Fruit fly (Drosophila melanogaster) whole organism, embryonic: Measurements from ENCODE around the gene lectin-37Da.
A peak's percentile ranks its signal among the peaks of the same experiment; 100 is the strongest.

ENCODE experiments used
- CG10209 ChIP-seq: fragments of 200-800 bp; sonication (Bioruptor generic); optimal IDR thresholded peaks from 3 replicates; lab custom pipeline; 2017; ENCODE audit warnings: missing biosample characterization, mild to moderate bottlenecking, missing genetic modification characterization, missing genetic modification reagents
- CG1024 ChIP-seq: fragments of 200-800 bp; sonication (Bioruptor generic); IDR thresholded peaks from 2 replicates; pipeline ENCODE4 v1.3.6; 2022; ENCODE audit warnings: missing biosample characterization, missing genetic modification characterization
- CG11085 ChIP-seq: fragments of 200-800 bp; sonication (Bioruptor generic); IDR thresholded peaks from 2 replicates; pipeline ENCODE4 v1.3.6; 2022; ENCODE audit warnings: missing biosample characterization, missing genetic modification characterization
- CG12104 ChIP-seq: fragments of 200-800 bp; sonication (Bioruptor generic); optimal IDR thresholded peaks from 3 replicates; lab custom pipeline; 2016; ENCODE audit warnings: missing biosample characterization, missing genetic modification characterization
- CG12299 ChIP-seq: fragments of 200-800 bp; sonication (Bioruptor generic); optimal IDR thresholded peaks from 2 replicates; lab custom pipeline; 2018; ENCODE audit warnings: missing biosample characterization, mild to moderate bottlenecking, missing genetic modification characterization
- CG15601 ChIP-seq: fragments of 200-800 bp; sonication (Bioruptor generic); optimal IDR thresholded peaks from 3 replicates; lab custom pipeline; 2019; ENCODE audit warnings: missing biosample characterization, mild to moderate bottlenecking, missing genetic modification characterization, moderate library complexity
- CG17361 ChIP-seq: fragments of 200-800 bp; sonication (Bioruptor generic); IDR thresholded peaks from 3 replicates; pipeline ENCODE4 v1.3.6; 2022; ENCODE audit warnings: missing biosample characterization, missing genetic modification characterization
- CG17568 ChIP-seq: fragments of 200-800 bp; sonication (Bioruptor generic); optimal IDR thresholded peaks from 2 replicates; lab custom pipeline; 2018; ENCODE audit warnings: missing biosample characterization, mild to moderate bottlenecking, missing genetic modification characterization, moderate library complexity
- CG3065 ChIP-seq: fragments of 200-800 bp; sonication (Bioruptor generic); optimal IDR thresholded peaks from 2 replicates; lab custom pipeline; 2016; ENCODE audit warnings: missing biosample characterization, missing genetic modification characterization
- CG3163 ChIP-seq: fragments of 200-800 bp; sonication (Bioruptor generic); optimal IDR thresholded peaks from 3 replicates; lab custom pipeline; 2016; ENCODE audit warnings: missing biosample characterization, missing genetic modification characterization
- CG33213 ChIP-seq: fragments of 200-800 bp; sonication (Bioruptor generic); optimal IDR thresholded peaks from 3 replicates; lab custom pipeline; 2016; ENCODE audit warnings: missing biosample characterization, missing genetic modification characterization
- CG3847 ChIP-seq: fragments of 200-800 bp; sonication (Bioruptor generic); IDR thresholded peaks from 2 replicates; pipeline ENCODE4 v1.3.6; 2022; ENCODE audit warnings: missing biosample characterization, missing genetic modification characterization
- CG4282 ChIP-seq: fragments of 200-800 bp; sonication (Bioruptor generic); optimal IDR thresholded peaks from 2 replicates; lab custom pipeline; 2016; ENCODE audit warnings: missing biosample characterization, missing genetic modification characterization
- CG5245 ChIP-seq: fragments of 200-800 bp; sonication (Bioruptor generic); optimal IDR thresholded peaks from 3 replicates; lab custom pipeline; 2016; ENCODE audit warnings: missing biosample characterization, missing genetic modification characterization
- CG7839 ChIP-seq: fragments of 200-800 bp; sonication (Bioruptor generic); optimal IDR thresholded peaks from 3 replicates; lab custom pipeline; 2018; ENCODE audit warnings: missing biosample characterization, mild to moderate bottlenecking, missing genetic modification characterization, moderate library complexity
- CG7987 ChIP-seq: fragments of 200-800 bp; sonication (Bioruptor generic); optimal IDR thresholded peaks from 2 replicates; lab custom pipeline; 2018; ENCODE audit warnings: missing biosample characterization, mild to moderate bottlenecking, missing genetic modification characterization, moderate library complexity
- CG9797 ChIP-seq: fragments of 200-800 bp; sonication (Bioruptor generic); optimal IDR thresholded peaks from 3 replicates; lab custom pipeline; 2018; ENCODE audit warnings: missing biosample characterization, mild to moderate bottlenecking, missing genetic modification characterization
- CHES-1-like ChIP-seq: fragments of 200-800 bp; sonication (Bioruptor generic); optimal IDR thresholded peaks from 2 replicates; lab custom pipeline; 2016; ENCODE audit warnings: missing biosample characterization, missing genetic modification characterization
- CoRest ChIP-seq: fragments of 200-800 bp; sonication (Bioruptor generic); optimal IDR thresholded peaks from 3 replicates; lab custom pipeline; 2018; ENCODE audit warnings: missing biosample characterization, mild to moderate bottlenecking, missing genetic modification characterization, moderate library complexity
- D19A ChIP-seq: fragments of 200-800 bp; optimal IDR thresholded peaks from 3 replicates; lab custom pipeline; 2019; ENCODE audit warnings: missing biosample characterization, mild to moderate bottlenecking, missing genetic modification characterization, moderate library complexity
- Dad ChIP-seq: fragments of 200-800 bp; sonication (Bioruptor generic); optimal IDR thresholded peaks from 3 replicates; lab custom pipeline; 2016; ENCODE audit warnings: missing biosample characterization, missing genetic modification characterization
- Drgx ChIP-seq: fragments of 200-800 bp; sonication (Bioruptor generic); IDR thresholded peaks from 2 replicates; pipeline ENCODE4 v1.3.6; 2022; ENCODE audit warnings: missing biosample characterization, missing genetic modification characterization
- GATAe ChIP-seq: fragments of 200-800 bp; sonication (Bioruptor generic); conservative IDR thresholded peaks from 2 replicates; pipeline ENCODE4 v1.3.6; 2022; ENCODE audit warnings: missing biosample characterization, missing genetic modification characterization
- H2.0 ChIP-seq: fragments of 200-800 bp; sonication (Bioruptor generic); IDR thresholded peaks from 2 replicates; pipeline ENCODE4 v1.3.6; 2022; ENCODE audit warnings: missing biosample characterization, missing genetic modification characterization
- Hr51 ChIP-seq, 2 experiments: fragments of 200-800 bp; sonication (Bioruptor generic); optimal IDR thresholded peaks; 2 replicates in 1 of 2; 3 replicates in 1 of 2; lab custom pipeline; 2016 to 2018; ENCODE audit warnings: missing biosample characterization in 2 of 2, missing genetic modification characterization in 2 of 2, mild to moderate bottlenecking in 1 of 2, moderate library complexity in 1 of 2
- Lim3 ChIP-seq: fragments of 200-800 bp; sonication (Bioruptor generic); IDR thresholded peaks from 2 replicates; pipeline ENCODE4 v1.3.6; 2022; ENCODE audit warnings: missing biosample characterization, missing genetic modification characterization
- Med ChIP-seq: fragments of 200-800 bp; sonication (Bioruptor generic); peaks from one replicate; lab custom pipeline; 2016; ENCODE audit warnings: missing biosample characterization, missing genetic modification characterization, mild to moderate bottlenecking, inconsistent platforms, moderate library complexity
- Meics ChIP-seq: fragments of 200-800 bp; sonication (Bioruptor generic); optimal IDR thresholded peaks from 2 replicates; lab custom pipeline; 2017; ENCODE audit warnings: missing biosample characterization, mild to moderate bottlenecking, missing genetic modification characterization
- Optix ChIP-seq: fragments of 200-800 bp; sonication (Bioruptor generic); IDR thresholded peaks from 3 replicates; pipeline ENCODE4 v1.3.6; 2022; ENCODE audit warnings: missing biosample characterization, missing genetic modification characterization
- Ravus ChIP-seq: fragments of 200-800 bp; sonication (Bioruptor generic); IDR thresholded peaks from 2 replicates; pipeline ENCODE4 v1.3.6; 2022; ENCODE audit warnings: missing biosample characterization, missing genetic modification characterization
- Sry-β ChIP-seq: fragments of 200-800 bp; sonication (Bioruptor generic); optimal IDR thresholded peaks from 2 replicates; lab custom pipeline; 2018; ENCODE audit warnings: missing biosample characterization, mild to moderate bottlenecking, missing genetic modification characterization, moderate library complexity
- Stat92E ChIP-seq, 3 experiments: fragments of >200 bp in 2 of 3; fragments of 200-800 bp in 1 of 3; sonication (Bioruptor generic) in 1 of 3; optimal IDR thresholded peaks; 2 replicates each; lab custom pipeline; 2017 to 2019; ENCODE audit warnings: missing biosample characterization in 3 of 3, missing genetic modification characterization in 3 of 3, mild to moderate bottlenecking in 1 of 3, moderate library complexity in 1 of 3
- Trl ChIP-seq, 3 experiments: fragments of >200 bp in 2 of 3; fragments of 200-800 bp in 1 of 3; sonication (Bioruptor generic) in 1 of 3; optimal IDR thresholded peaks; 2 replicates in 1 of 3; 3 replicates in 2 of 3; lab custom pipeline; 2016 to 2017; ENCODE audit warnings: missing biosample characterization in 1 of 3, missing genetic modification characterization in 1 of 3
- Usf ChIP-seq: fragments of 200-800 bp; sonication (Bioruptor generic); optimal IDR thresholded peaks from 2 replicates; lab custom pipeline; 2017; ENCODE audit warnings: missing genotype, missing biosample characterization, missing genetic modification characterization
- Vsx1 ChIP-seq: fragments of 200-800 bp; sonication (Bioruptor generic); optimal IDR thresholded peaks from 2 replicates; lab custom pipeline; 2017; ENCODE audit warnings: missing biosample characterization, mild to moderate bottlenecking, missing genetic modification characterization, missing genetic modification reagents
- Xrp1 ChIP-seq: fragments of 200-800 bp; sonication (Bioruptor generic); IDR thresholded peaks from 2 replicates; pipeline ENCODE4 v1.3.6; 2022; ENCODE audit warnings: missing biosample characterization, missing genetic modification characterization
- bowl ChIP-seq: fragments of 200-800 bp; sonication (Bioruptor generic); IDR thresholded peaks from 2 replicates; pipeline ENCODE4 v1.3.6; 2022; ENCODE audit warnings: missing biosample characterization, missing genetic modification characterization
- bsh ChIP-seq, 2 experiments: fragments of 200-800 bp; sonication (Bioruptor generic); optimal IDR thresholded peaks; 2 replicates each; lab custom pipeline; 2017 to 2018; ENCODE audit warnings: mild to moderate bottlenecking in 2 of 2, missing biosample characterization in 2 of 2, missing genetic modification characterization in 2 of 2, moderate library complexity in 1 of 2
- cas ChIP-seq: fragments of 200-800 bp; sonication (Bioruptor generic); IDR thresholded peaks from 2 replicates; pipeline ENCODE4 v1.3.6; 2022; ENCODE audit warnings: missing biosample characterization, missing genetic modification characterization
- cg ChIP-seq: fragments of 200-800 bp; sonication (Bioruptor generic); optimal IDR thresholded peaks from 3 replicates; lab custom pipeline; 2019; ENCODE audit warnings: missing biosample characterization, mild to moderate bottlenecking, missing genetic modification characterization, moderate library complexity
- emc ChIP-seq: fragments of 200-800 bp; sonication (Bioruptor generic); optimal IDR thresholded peaks from 2 replicates; lab custom pipeline; 2016; ENCODE audit warnings: missing biosample characterization, missing genetic modification characterization
- grau ChIP-seq: fragments of 200-800 bp; optimal IDR thresholded peaks from 3 replicates; lab custom pipeline; 2019; ENCODE audit warnings: missing biosample characterization, mild to moderate bottlenecking, missing genetic modification characterization, moderate library complexity
- gsb-n ChIP-seq: fragments of 200-800 bp; sonication (Bioruptor generic); optimal IDR thresholded peaks from 3 replicates; lab custom pipeline; 2018; ENCODE audit warnings: missing biosample characterization, mild to moderate bottlenecking, missing genetic modification characterization
- ind ChIP-seq: fragments of 200-800 bp; sonication (Bioruptor generic); optimal IDR thresholded peaks from 3 replicates; lab custom pipeline; 2016; ENCODE audit warnings: missing biosample characterization, missing genetic modification characterization
- inv ChIP-seq: fragments of 200-800 bp; sonication (Bioruptor generic); IDR thresholded peaks from 2 replicates; pipeline ENCODE4 v1.3.6; 2022; ENCODE audit warnings: missing biosample characterization, missing genetic modification characterization; ENCODE audit not compliant: partially characterized antibody
- odd ChIP-seq: fragments of 200-800 bp; sonication (Bioruptor generic); optimal IDR thresholded peaks from 2 replicates; lab custom pipeline; 2017; ENCODE audit warnings: missing biosample characterization, mild to moderate bottlenecking, missing genetic modification characterization
- pan ChIP-seq, 4 experiments: fragments of >200 bp in 3 of 4; fragments of 200-800 bp in 1 of 4; sonication (Bioruptor generic) in 1 of 4; optimal IDR thresholded peaks in 3 of 4; IDR thresholded peaks in 1 of 4; 2 replicates each; pipeline versions ENCODE4 v1.3.6 to Lab custom; 2017 to 2022; ENCODE audit warnings: missing biosample characterization in 2 of 4, missing genetic modification characterization in 2 of 4, mixed read lengths in 1 of 4
- peb ChIP-seq: fragments of 200-800 bp; sonication (Bioruptor generic); IDR thresholded peaks from 2 replicates; pipeline ENCODE4 v1.3.6; 2022; ENCODE audit warnings: missing biosample characterization, missing genetic modification characterization
- sisA ChIP-seq: fragments of 200-800 bp; sonication (Bioruptor generic); IDR thresholded peaks from 2 replicates; pipeline ENCODE4 v1.3.6; 2022; ENCODE audit warnings: missing biosample characterization, missing genetic modification characterization
- tup ChIP-seq: fragments of 200-800 bp; sonication (Bioruptor generic); optimal IDR thresholded peaks from 2 replicates; lab custom pipeline; 2016; ENCODE audit warnings: missing biosample characterization, mild to moderate bottlenecking, missing genetic modification characterization, moderate library complexity
- wor ChIP-seq: fragments of 200-800 bp; sonication (Bioruptor generic); IDR thresholded peaks from 2 replicates; pipeline ENCODE4 v1.3.6; 2022; ENCODE audit warnings: missing biosample characterization, missing genetic modification characterization

lectin-37Da gene

DNA sequence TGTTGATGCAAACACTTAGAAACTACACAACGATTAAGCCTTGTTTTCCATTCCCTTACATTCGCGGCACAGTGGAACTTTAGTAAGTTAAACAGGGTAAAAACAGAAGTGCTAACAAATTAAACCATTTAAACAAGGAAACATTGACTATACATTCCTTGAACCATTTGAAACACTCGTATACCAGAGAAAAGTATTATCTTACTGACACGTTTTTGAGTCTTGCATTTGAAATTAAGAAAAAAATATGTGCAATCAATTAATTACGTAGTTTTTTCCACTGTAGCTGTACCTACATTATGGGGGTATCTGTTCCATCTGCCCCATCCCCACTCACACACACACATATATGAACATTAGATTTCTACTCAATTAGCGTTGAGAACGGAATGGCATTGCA, 15.2 kb downstream of the lectin-37Da start (continued):
- TF ChIP-seq CG3163 (GFP tag; lab: Kevin White, UChicago) (no peak), pan (optimal IDR thresholded peaks at IDR 0.05; lab: Kevin White, UChicago) (no peak), pan (GFP tag; optimal IDR thresholded peaks at IDR 0.05 in 1 of 2, IDR thresholded peaks at IDR 0.05 in 1 of 2) (no peak), Meics (peak; percentile 10), cg (GFP tag; lab: Kevin White, UChicago) (no peak), Hr51 (GFP tag; optimal IDR thresholded peaks at IDR 0.05; lab: Kevin White, UChicago) (peak in 1 of 2 experiments; percentile 14), Optix (GFP tag; lab: Robert Waterston, UW) (no peak), CHES-1-like (GFP tag; lab: Kevin White, UChicago) (no peak), ind (GFP tag; lab: Kevin White, UChicago) (no peak), CG9797 (GFP tag; lab: Kevin White, UChicago) (no peak), cas (no peak), bowl (GFP tag; lab: Robert Waterston, UW) (no peak), Dad (GFP tag; lab: Kevin White, UChicago) (no peak), Sry-β (no peak), Stat92E (GFP tag; optimal IDR thresholded peaks at IDR 0.05; lab: Kevin White, UChicago) (no peak), H2.0 (GFP tag; lab: Robert Waterston, UW) (no peak), sisA (GFP tag; lab: Robert Waterston, UW) (no peak), CG17568 (GFP tag; lab: Kevin White, UChicago) (no peak), CoRest (no peak), emc (no peak), Vsx1 (GFP tag; lab: Kevin White, UChicago) (no peak), Usf (GFP tag; lab: Kevin White, UChicago) (no peak), grau (tag; lab: Kevin White, UChicago) (peak; percentile 63), CG5245 (GFP tag; lab: Kevin White, UChicago) (no peak), gsb-n (tag; lab: Kevin White, UChicago) (no peak), CG12299 (tag; lab: Kevin White, UChicago) (no peak), CG3065 (GFP tag; lab: Kevin White, UChicago) (no peak), CG7839 (peak; percentile 22), Ravus (GFP tag; lab: Robert Waterston, UW) (no peak), CG17361 (GFP tag; lab: Robert Waterston, UW) (no peak), tup (GFP tag; lab: Kevin White, UChicago) (no peak), CG12104 (GFP tag; lab: Kevin White, UChicago) (no peak), GATAe (GFP tag; lab: Robert Waterston, UW) (no peak), Trl (optimal IDR thresholded peaks at IDR 0.05; lab: Kevin White, UChicago) (no peak), Trl (GFP tag; optimal IDR thresholded peaks at IDR 0.05; lab: Kevin White, UChicago) (no peak), CG15601 (tag; lab: Kevin White, UChicago) (no peak), CG33213 (no peak), Lim3 (GFP tag; lab: Robert Waterston, UW) (no peak), CG1024 (no peak), Xrp1 (GFP tag; lab: Robert Waterston, UW) (no peak; the same call in 1 of the 2 replicates), CG10209 (GFP tag; lab: Kevin White, UChicago) (no peak), CG4282 (GFP tag; lab: Kevin White, UChicago) (no peak), Med (GFP tag; lab: Kevin White, UChicago) (peak; percentile 72), CG11085 (no peak), bsh (GFP tag; optimal IDR thresholded peaks at IDR 0.05; lab: Kevin White, UChicago) (peak in 1 of 2 experiments; percentile 33), peb (GFP tag; lab: Robert Waterston, UW) (no peak), inv (GFP tag; lab: Robert Waterston, UW) (no peak), CG7987 (GFP tag; lab: Kevin White, UChicago) (no peak), odd (no peak), CG3847 (GFP tag; lab: Robert Waterston, UW) (no peak), Drgx (GFP tag; lab: Robert Waterston, UW) (no peak), D19A (tag; lab: Kevin White, UChicago) (no peak), wor (GFP tag; lab: Robert Waterston, UW) (no peak)
